Fruit fly (Drosophila melanogaster) whole organism, embryonic: ENCODE measurements around the gene CG13658.

Experiments used
- Atf6 ChIP-seq: fragments of 200-800 bp; sonication (Bioruptor generic); IDR thresholded peaks from 2 replicates; pipeline ENCODE4 v1.3.6; 2022; ENCODE audit warnings: missing biosample characterization, missing genetic modification characterization
- C15 ChIP-seq: fragments of 200-800 bp; sonication (Bioruptor generic); IDR thresholded peaks from 3 replicates; pipeline ENCODE4 v1.3.6; 2022; ENCODE audit warnings: missing biosample characterization, missing genetic modification characterization
- CG10274 ChIP-seq: fragments of 200-800 bp; sonication (Bioruptor generic); optimal IDR thresholded peaks from 3 replicates; lab custom pipeline; 2017; ENCODE audit warnings: missing biosample characterization, mild to moderate bottlenecking, missing genetic modification characterization
- CG10543 ChIP-seq: fragments of 200-800 bp; sonication (Bioruptor generic); optimal IDR thresholded peaks from 3 replicates; lab custom pipeline; 2017; ENCODE audit warnings: missing biosample characterization, mild to moderate bottlenecking, missing genetic modification characterization, moderate library complexity
- CG12071 ChIP-seq: fragments of 200-800 bp; sonication (Bioruptor generic); optimal IDR thresholded peaks from 3 replicates; lab custom pipeline; 2018; ENCODE audit warnings: missing biosample characterization, mild to moderate bottlenecking, missing genetic modification characterization
- CG1233 ChIP-seq: fragments of 200-800 bp; sonication (Bioruptor generic); optimal IDR thresholded peaks from 4 replicates; lab custom pipeline; 2018; ENCODE audit warnings: missing biosample characterization, mild to moderate bottlenecking, missing genetic modification characterization
- CG12769 ChIP-seq: fragments of 200-800 bp; sonication (Bioruptor generic); optimal IDR thresholded peaks from 2 replicates; lab custom pipeline; 2019; ENCODE audit warnings: missing biosample characterization, mild to moderate bottlenecking, missing genetic modification characterization, moderate library complexity
- CG17359 ChIP-seq: fragments of 200-800 bp; sonication (Bioruptor generic); optimal IDR thresholded peaks from 3 replicates; lab custom pipeline; 2018; ENCODE audit warnings: missing biosample characterization, mild to moderate bottlenecking, missing genetic modification characterization, moderate library complexity
- CG31388 ChIP-seq: fragments of 200-800 bp; sonication (Bioruptor generic); optimal IDR thresholded peaks from 2 replicates; lab custom pipeline; 2016; ENCODE audit warnings: missing biosample characterization, missing genetic modification characterization
- CG34422 ChIP-seq: fragments of 200-800 bp; sonication (Bioruptor generic); IDR thresholded peaks from 3 replicates; pipeline ENCODE4 v1.3.6; 2022; ENCODE audit warnings: missing biosample characterization, missing genetic modification characterization
- CG4282 ChIP-seq: fragments of 200-800 bp; sonication (Bioruptor generic); optimal IDR thresholded peaks from 2 replicates; lab custom pipeline; 2016; ENCODE audit warnings: missing biosample characterization, missing genetic modification characterization
- CG4360 ChIP-seq: fragments of 200-800 bp; sonication (Bioruptor generic); IDR thresholded peaks from 2 replicates; pipeline ENCODE4 v1.3.6; 2022; ENCODE audit warnings: missing biosample characterization, missing genetic modification characterization
- CG6654 ChIP-seq: fragments of 200-800 bp; sonication (Bioruptor generic); optimal IDR thresholded peaks from 2 replicates; lab custom pipeline; 2017; ENCODE audit warnings: missing biosample characterization, mild to moderate bottlenecking, missing genetic modification characterization
- CG7556 ChIP-seq: fragments of 200-800 bp; sonication (Bioruptor generic); optimal IDR thresholded peaks from 2 replicates; lab custom pipeline; 2017; ENCODE audit warnings: missing biosample characterization, mild to moderate bottlenecking, missing genetic modification characterization
- CG7786 ChIP-seq: fragments of 200-800 bp; sonication (Bioruptor generic); optimal IDR thresholded peaks from 2 replicates; lab custom pipeline; 2016; ENCODE audit warnings: missing biosample characterization, missing genetic modification characterization
- CG7987 ChIP-seq: fragments of 200-800 bp; sonication (Bioruptor generic); optimal IDR thresholded peaks from 2 replicates; lab custom pipeline; 2018; ENCODE audit warnings: missing biosample characterization, mild to moderate bottlenecking, missing genetic modification characterization, moderate library complexity
- CG8924 ChIP-seq: fragments of 200-800 bp; optimal IDR thresholded peaks from 3 replicates; lab custom pipeline; 2019; ENCODE audit warnings: missing biosample characterization, mild to moderate bottlenecking, missing genetic modification characterization, moderate library complexity
- CG9215 ChIP-seq: fragments of 200-800 bp; sonication (Bioruptor generic); IDR thresholded peaks from 2 replicates; pipeline ENCODE4 v1.3.6; 2022; ENCODE audit warnings: missing biosample characterization, missing genetic modification characterization
- CG9876 ChIP-seq: fragments of 200-800 bp; sonication (Bioruptor generic); optimal IDR thresholded peaks from 2 replicates; lab custom pipeline; 2016; ENCODE audit warnings: missing biosample characterization, missing genetic modification characterization
- CHES-1-like ChIP-seq: fragments of 200-800 bp; sonication (Bioruptor generic); optimal IDR thresholded peaks from 2 replicates; lab custom pipeline; 2016; ENCODE audit warnings: missing biosample characterization, missing genetic modification characterization
- Dek ChIP-seq: fragments of 200-800 bp; sonication (Bioruptor generic); optimal IDR thresholded peaks from 3 replicates; lab custom pipeline; 2019; ENCODE audit warnings: missing biosample characterization, mild to moderate bottlenecking, missing genetic modification characterization, moderate library complexity
- Elba2 ChIP-seq: fragments of 200-800 bp; sonication (Bioruptor generic); optimal IDR thresholded peaks from 3 replicates; lab custom pipeline; 2016; ENCODE audit warnings: missing biosample characterization, missing genetic modification characterization
- Fer3 ChIP-seq: fragments of 200-800 bp; sonication (Bioruptor generic); optimal IDR thresholded peaks from 2 replicates; lab custom pipeline; 2018; ENCODE audit warnings: missing biosample characterization, mild to moderate bottlenecking, missing genetic modification characterization, moderate library complexity
- Gug ChIP-seq: fragments of 200-800 bp; sonication (Bioruptor generic); IDR thresholded peaks from 4 replicates; pipeline ENCODE4 v1.3.6; 2022; ENCODE audit warnings: missing biosample characterization, missing genetic modification characterization
- HLH3B ChIP-seq: fragments of 200-800 bp; sonication (Bioruptor generic); IDR thresholded peaks from 2 replicates; pipeline ENCODE4 v1.3.6; 2022; ENCODE audit warnings: missing biosample characterization, missing genetic modification characterization
- HLH4C ChIP-seq: fragments of 200-800 bp; sonication (Bioruptor generic); IDR thresholded peaks from 3 replicates; pipeline ENCODE4 v1.3.6; 2022; ENCODE audit warnings: missing biosample characterization, missing genetic modification characterization; ENCODE audit not compliant: partially characterized antibody
- Hey ChIP-seq: fragments of 200-800 bp; sonication (Bioruptor generic); optimal IDR thresholded peaks from 3 replicates; lab custom pipeline; 2018; ENCODE audit warnings: missing biosample characterization, mild to moderate bottlenecking, missing genetic modification characterization
- Hmx ChIP-seq: fragments of 200-800 bp; sonication (Bioruptor generic); optimal IDR thresholded peaks from 2 replicates; lab custom pipeline; 2016; ENCODE audit warnings: missing biosample characterization, missing genetic modification characterization
- Hr51 ChIP-seq, 2 experiments: fragments of 200-800 bp; sonication (Bioruptor generic); optimal IDR thresholded peaks; 2 replicates in 1 of 2; 3 replicates in 1 of 2; lab custom pipeline; 2016 to 2018; ENCODE audit warnings: missing biosample characterization in 2 of 2, missing genetic modification characterization in 2 of 2, mild to moderate bottlenecking in 1 of 2, moderate library complexity in 1 of 2
- Med ChIP-seq: fragments of 200-800 bp; sonication (Bioruptor generic); peaks from one replicate; lab custom pipeline; 2016; ENCODE audit warnings: missing biosample characterization, missing genetic modification characterization, mild to moderate bottlenecking, inconsistent platforms, moderate library complexity
- Optix ChIP-seq: fragments of 200-800 bp; sonication (Bioruptor generic); IDR thresholded peaks from 3 replicates; pipeline ENCODE4 v1.3.6; 2022; ENCODE audit warnings: missing biosample characterization, missing genetic modification characterization
- Sin3A ChIP-seq: fragments of >200 bp; optimal IDR thresholded peaks from 2 replicates; lab custom pipeline; 2018
- Six4 ChIP-seq: fragments of 200-800 bp; sonication (Bioruptor generic); optimal IDR thresholded peaks from 2 replicates; lab custom pipeline; 2016; ENCODE audit warnings: missing biosample characterization, missing genetic modification characterization
- aop ChIP-seq: fragments of 200-800 bp; sonication (Bioruptor generic); IDR thresholded peaks from 2 replicates; pipeline ENCODE4 v1.3.6; 2022; ENCODE audit warnings: missing biosample characterization, missing genetic modification characterization
- ash1 ChIP-seq: fragments of 200-800 bp; sonication (Bioruptor generic); optimal IDR thresholded peaks from 2 replicates; lab custom pipeline; 2018; ENCODE audit warnings: missing biosample characterization, mild to moderate bottlenecking, missing genetic modification characterization
- dan ChIP-seq: fragments of 200-800 bp; sonication (Bioruptor generic); IDR thresholded peaks from 2 replicates; pipeline ENCODE4 v1.3.6; 2022; ENCODE audit warnings: missing biosample characterization, missing genetic modification characterization
- fu2 ChIP-seq: fragments of 200-800 bp; sonication (Bioruptor generic); optimal IDR thresholded peaks from 2 replicates; lab custom pipeline; 2016; ENCODE audit warnings: missing biosample characterization, missing genetic modification characterization
- gce ChIP-seq: fragments of 200-800 bp; sonication (Bioruptor generic); IDR thresholded peaks from 3 replicates; pipeline ENCODE4 v1.3.6; 2022; ENCODE audit warnings: missing biosample characterization, missing genetic modification characterization
- her ChIP-seq: fragments of 200-800 bp; sonication (Bioruptor generic); optimal IDR thresholded peaks from 2 replicates; lab custom pipeline; 2016; ENCODE audit warnings: missing biosample characterization, missing genetic modification characterization
- hth ChIP-seq: fragments of >200 bp; optimal IDR thresholded peaks from 2 replicates; lab custom pipeline; 2017; ENCODE audit warnings: inconsistent platforms
- kay ChIP-seq: fragments of 200-800 bp; sonication (Bioruptor generic); optimal IDR thresholded peaks from 2 replicates; lab custom pipeline; 2016; ENCODE audit warnings: missing biosample characterization, missing genetic modification characterization
- lmd ChIP-seq: fragments of 200-800 bp; sonication (Bioruptor generic); IDR thresholded peaks from 2 replicates; pipeline ENCODE4 v1.3.6; 2022; ENCODE audit warnings: missing biosample characterization, missing genetic modification characterization
- nerfin-1 ChIP-seq: fragments of 200-800 bp; sonication (Bioruptor generic); optimal IDR thresholded peaks from 3 replicates; lab custom pipeline; 2019; ENCODE audit warnings: missing biosample characterization, mild to moderate bottlenecking, missing genetic modification characterization, moderate library complexity
- run ChIP-seq: fragments of 200-800 bp; sonication (Bioruptor generic); optimal IDR thresholded peaks from 3 replicates; lab custom pipeline; 2018; ENCODE audit warnings: missing biosample characterization, mild to moderate bottlenecking, missing genetic modification characterization
- salm ChIP-seq: fragments of 200-800 bp; sonication (Bioruptor generic); optimal IDR thresholded peaks from 2 replicates; lab custom pipeline; 2018; ENCODE audit warnings: missing biosample characterization, mild to moderate bottlenecking, missing genetic modification characterization
- shn ChIP-seq: fragments of 200-800 bp; sonication (Bioruptor generic); optimal IDR thresholded peaks from 3 replicates; lab custom pipeline; 2016; ENCODE audit warnings: missing biosample characterization, missing genetic modification characterization
- slbo ChIP-seq: fragments of 200-800 bp; sonication (Bioruptor generic); IDR thresholded peaks from 2 replicates; pipeline ENCODE4 v1.3.6; 2022; ENCODE audit warnings: missing biosample characterization, missing genetic modification characterization
- stc ChIP-seq: fragments of 200-800 bp; sonication (Bioruptor generic); IDR thresholded peaks from 2 replicates; pipeline ENCODE4 v1.3.6; 2022; ENCODE audit warnings: missing biosample characterization, missing genetic modification characterization
- tup ChIP-seq: fragments of 200-800 bp; sonication (Bioruptor generic); optimal IDR thresholded peaks from 2 replicates; lab custom pipeline; 2016; ENCODE audit warnings: missing biosample characterization, mild to moderate bottlenecking, missing genetic modification characterization, moderate library complexity
- twi ChIP-seq: fragments of 200-800 bp; optimal IDR thresholded peaks from 2 replicates; lab custom pipeline; 2019; ENCODE audit warnings: missing biosample characterization, mild to moderate bottlenecking, missing genetic modification characterization, moderate library complexity
- wdn ChIP-seq: fragments of 200-800 bp; sonication (Bioruptor generic); IDR thresholded peaks from 2 replicates; pipeline ENCODE4 v1.3.6; 2022; ENCODE audit warnings: missing biosample characterization, missing genetic modification characterization
- yki ChIP-seq: fragments of >200 bp; optimal IDR thresholded peaks from 3 replicates; lab custom pipeline; 2018

Gene CG13658

DNA sequence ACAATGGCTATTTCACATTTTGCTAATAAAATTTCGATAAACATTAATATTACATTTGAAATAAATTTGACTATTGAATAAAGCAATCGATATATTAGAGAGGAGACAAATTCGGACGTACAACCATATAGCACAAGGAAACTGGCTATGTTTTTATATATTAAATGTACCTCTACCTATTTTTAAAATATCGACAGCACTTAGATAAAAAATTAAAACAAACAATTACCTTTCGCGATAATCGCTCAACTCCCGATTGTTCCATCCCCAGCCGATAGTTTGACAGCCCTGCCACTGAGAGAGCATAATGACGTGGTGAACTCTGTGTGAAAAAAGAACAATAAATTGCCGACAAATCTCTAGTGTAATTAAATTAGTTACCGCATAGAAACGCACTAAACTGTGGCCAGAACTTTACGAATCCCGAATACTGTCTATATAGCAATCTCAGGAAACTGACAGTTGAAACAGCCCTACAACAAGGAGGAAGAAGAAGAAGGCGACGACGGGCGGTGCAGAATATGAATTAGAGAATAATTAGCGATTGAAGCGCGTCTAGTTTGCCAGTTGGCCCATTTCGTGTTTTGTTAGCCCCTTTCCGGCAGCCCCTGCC lies 28.5 kb upstream of the CG13658 start, which contains the start of gene CG11857 (continued):
- TF ChIP-seq Elba2 (GFP tag; lab: Kevin White, UChicago) (peak; percentile 90), CG34422 (peak; percentile 100), CG7786 (peak; percentile 98), aop (peak; percentile 96), HLH3B (peak; percentile 98), Dek (tag; lab: Kevin White, UChicago) (peak; percentile 98), shn (peak; percentile 97), fu2 (GFP tag; lab: Kevin White, UChicago) (peak; percentile 97), Fer3 (tag; lab: Kevin White, UChicago) (peak; percentile 98), Optix (GFP tag; lab: Robert Waterston, UW) (peak; percentile 99), yki (no peak), twi (tag; lab: Kevin White, UChicago) (peak; percentile 96), CG1233 (peak; percentile 98), CG4360 (GFP tag; lab: Robert Waterston, UW) (peak; percentile 75), CG12769 (tag; lab: Kevin White, UChicago) (peak; percentile 98), CG12071 (GFP tag; lab: Kevin White, UChicago) (peak; percentile 89), wdn (GFP tag; lab: Robert Waterston, UW) (peak; percentile 97), HLH4C (GFP tag; lab: Robert Waterston, UW) (peak; percentile 99), Sin3A (lab: Kevin White, UChicago) (peak; percentile 47), kay (GFP tag; lab: Kevin White, UChicago) (peak; percentile 98), CG10274 (peak; percentile 81), CG17359 (peak; percentile 98), ash1 (GFP tag; lab: Kevin White, UChicago) (peak; percentile 84), her (GFP tag; lab: Kevin White, UChicago) (peak; percentile 92), Hey (tag; lab: Kevin White, UChicago) (peak; percentile 87), CHES-1-like (peak; percentile 97), CG7556 (GFP tag; lab: Kevin White, UChicago) (peak; percentile 96), CG31388 (GFP tag; lab: Kevin White, UChicago) (peak; percentile 97), stc (GFP tag; lab: Robert Waterston, UW) (peak; percentile 98), gce (GFP tag; lab: Robert Waterston, UW) (peak; percentile 96), run (peak; percentile 80), nerfin-1 (tag; lab: Kevin White, UChicago) (peak; percentile 95), tup (GFP tag; lab: Kevin White, UChicago) (peak; percentile 94), salm (tag; lab: Kevin White, UChicago) (peak; percentile 88), dan (GFP tag; lab: Robert Waterston, UW) (peak; percentile 97), slbo (GFP tag; lab: Robert Waterston, UW) (peak; percentile 100), hth (no peak), Six4 (GFP tag; lab: Kevin White, UChicago) (peak; percentile 97), Gug (GFP tag; lab: Robert Waterston, UW) (peak; percentile 99), CG7987 (GFP tag; lab: Kevin White, UChicago) (peak; percentile 95), lmd (GFP tag; lab: Robert Waterston, UW) (peak; percentile 99), CG4282 (GFP tag; lab: Kevin White, UChicago) (peak; percentile 96), CG9215 (GFP tag; lab: Robert Waterston, UW) (peak; percentile 99), CG6654 (GFP tag; lab: Kevin White, UChicago) (peak; percentile 88), Hmx (GFP tag; lab: Kevin White, UChicago) (peak; percentile 96), Med (GFP tag; lab: Kevin White, UChicago) (peak; percentile 100), C15 (GFP tag; lab: Robert Waterston, UW) (peak; percentile 98), Atf6 (GFP tag; lab: Robert Waterston, UW) (peak; percentile 98), CG8924 (tag; lab: Kevin White, UChicago) (peak; percentile 98), CG9876 (peak; percentile 96), CG10543 (GFP tag; lab: Kevin White, UChicago) (peak; percentile 95), Hr51 (GFP tag; optimal IDR thresholded peaks at IDR 0.05; lab: Kevin White, UChicago) (peak; percentile 96 to 99)
